Worm (Caenorhabditis elegans) whole organism, L2 larva: ENCODE data around the gene math-14.

Experiments used
- C34F6.9 ChIP-seq: fragments of 150-350 bp; optimal IDR thresholded peaks from 2 replicates; lab custom pipeline; 2014; ENCODE audit warnings: missing biosample characterization, missing genetic modification characterization
- F13H6.1 ChIP-seq: sonication (generic microtip); optimal IDR thresholded peaks from 2 replicates; lab custom pipeline; 2016; ENCODE audit warnings: missing genetic modification characterization, missing compliant biosample characterization
- R02D3.7 ChIP-seq: fragments of 150-350 bp; optimal IDR thresholded peaks from 2 replicates; lab custom pipeline; 2014; ENCODE audit warnings: missing biosample characterization, missing genetic modification characterization
- Y55F3AM.14 ChIP-seq: fragments of 200-800 bp; sonication (Bioruptor generic); optimal IDR thresholded peaks from 2 replicates; lab custom pipeline; 2018; ENCODE audit warnings: mild to moderate bottlenecking, missing genetic modification characterization, missing compliant biosample characterization
- ZK546.5 ChIP-seq: sonication (generic microtip); optimal IDR thresholded peaks from 2 replicates; lab custom pipeline; 2017; ENCODE audit warnings: missing biosample characterization, missing genetic modification characterization
- aly-2 ChIP-seq: fragments of 150-350 bp; optimal IDR thresholded peaks from 2 replicates; lab custom pipeline; 2014; ENCODE audit warnings: missing biosample characterization, missing genetic modification characterization
- ama-1 ChIP-seq: fragments of 150-350 bp; optimal IDR thresholded peaks from 2 replicates; lab custom pipeline; 2018; ENCODE audit warnings: inconsistent platforms
- ceh-16 ChIP-seq: fragments of 150-350 bp; optimal IDR thresholded peaks from 2 replicates; lab custom pipeline; 2014; ENCODE audit warnings: missing biosample characterization, missing genetic modification characterization
- ceh-82 ChIP-seq: fragments of 150-350 bp; optimal IDR thresholded peaks from 2 replicates; lab custom pipeline; 2014; ENCODE audit warnings: missing biosample characterization, missing genetic modification characterization
- crh-2 ChIP-seq: sonication (generic microtip); optimal IDR thresholded peaks from 2 replicates; lab custom pipeline; 2017; ENCODE audit warnings: missing biosample characterization, missing genetic modification characterization
- dmd-4 ChIP-seq: sonication (generic microtip); optimal IDR thresholded peaks from 2 replicates; lab custom pipeline; 2017; ENCODE audit warnings: missing biosample characterization, missing genetic modification characterization
- egl-27 ChIP-seq: sonication (generic microtip); optimal IDR thresholded peaks from 3 replicates; lab custom pipeline; 2017; ENCODE audit warnings: missing biosample characterization, missing genetic modification reagents, missing genetic modification characterization
- elt-1 ChIP-seq: fragments of 150-350 bp; optimal IDR thresholded peaks from 2 replicates; lab custom pipeline; 2014; ENCODE audit warnings: missing biosample characterization, missing genetic modification characterization
- elt-3 ChIP-seq: sonication (generic microtip); optimal IDR thresholded peaks from 2 replicates; lab custom pipeline; 2017; ENCODE audit warnings: missing biosample characterization, missing genetic modification characterization
- fos-1 ChIP-seq: fragments of 150-350 bp; optimal IDR thresholded peaks from 2 replicates; lab custom pipeline; 2014; ENCODE audit warnings: missing biosample characterization, missing genetic modification characterization
- gmeb-1 ChIP-seq: fragments of 150-350 bp; optimal IDR thresholded peaks from 2 replicates; lab custom pipeline; 2014; ENCODE audit warnings: missing biosample characterization, missing genetic modification characterization
- lin-11 ChIP-seq: fragments of 150-350 bp; sonication (generic microtip); optimal IDR thresholded peaks from 2 replicates; lab custom pipeline; 2014; ENCODE audit warnings: missing biosample characterization, missing genetic modification characterization, inconsistent platforms, mixed read lengths
- lin-13 ChIP-seq: fragments of 150-350 bp; optimal IDR thresholded peaks from 2 replicates; lab custom pipeline; 2014; ENCODE audit warnings: missing biosample characterization, missing genetic modification reagents, missing genetic modification characterization
- lin-39 ChIP-seq: fragments of 150-350 bp; optimal IDR thresholded peaks from 2 replicates; lab custom pipeline; 2014; ENCODE audit warnings: missing biosample characterization, missing genetic modification reagents, missing genetic modification characterization
- mbf-1 ChIP-seq: sonication (generic microtip); optimal IDR thresholded peaks from 2 replicates; lab custom pipeline; 2017; ENCODE audit warnings: missing biosample characterization, missing genetic modification characterization
- mdl-1 ChIP-seq, 2 experiments: fragments of 150-350 bp in 1 of 2; sonication (generic microtip) in 1 of 2; optimal IDR thresholded peaks; 2 replicates each; lab custom pipeline; 2017; ENCODE audit warnings: missing biosample characterization in 2 of 2, missing genetic modification characterization in 2 of 2
- nhr-10 ChIP-seq: sonication (generic microtip); optimal IDR thresholded peaks from 2 replicates; lab custom pipeline; 2017; ENCODE audit warnings: missing biosample characterization, missing genetic modification characterization
- nhr-12 ChIP-seq: fragments of 150-350 bp; optimal IDR thresholded peaks from 2 replicates; lab custom pipeline; 2014; ENCODE audit warnings: missing biosample characterization, missing genetic modification characterization
- nhr-129 ChIP-seq: fragments of 150-350 bp; optimal IDR thresholded peaks from 2 replicates; lab custom pipeline; 2014; ENCODE audit warnings: missing biosample characterization, missing genetic modification characterization
- nhr-21 ChIP-seq: fragments of 150-350 bp; optimal IDR thresholded peaks from 2 replicates; lab custom pipeline; 2014; ENCODE audit warnings: missing biosample characterization, missing genetic modification characterization
- nhr-237 ChIP-seq: fragments of 150-350 bp; optimal IDR thresholded peaks from 2 replicates; lab custom pipeline; 2014; ENCODE audit warnings: missing biosample characterization, missing genetic modification characterization
- nhr-6 ChIP-seq: fragments of 150-350 bp; optimal IDR thresholded peaks from 2 replicates; lab custom pipeline; 2014; ENCODE audit warnings: missing biosample characterization, missing genetic modification characterization
- peb-1 ChIP-seq: fragments of 150-350 bp; optimal IDR thresholded peaks from 2 replicates; lab custom pipeline; 2014; ENCODE audit warnings: missing biosample characterization, missing genetic modification characterization
- skn-1 ChIP-seq: sonication (generic microtip); optimal IDR thresholded peaks from 2 replicates; lab custom pipeline; 2017; ENCODE audit warnings: missing biosample characterization, missing genetic modification characterization
- sma-3 ChIP-seq: sonication (generic microtip); optimal IDR thresholded peaks from 2 replicates; lab custom pipeline; 2016; ENCODE audit warnings: missing genetic modification reagents, missing genetic modification characterization, missing compliant biosample characterization
- sma-9 ChIP-seq, 2 experiments: fragments of 150-350 bp in 1 of 2; sonication (generic microtip) in 1 of 2; optimal IDR thresholded peaks; 2 replicates each; lab custom pipeline; 2014 to 2016; ENCODE audit warnings: missing genetic modification characterization in 2 of 2, mild to moderate bottlenecking in 1 of 2, missing biosample characterization in 1 of 2, missing compliant biosample characterization in 1 of 2, missing genetic modification reagents in 1 of 2, moderate library complexity in 1 of 2
- unc-39 ChIP-seq: fragments of 150-350 bp; optimal IDR thresholded peaks from 2 replicates; lab custom pipeline; 2014; ENCODE audit warnings: missing biosample characterization, missing genetic modification characterization
- unc-62 ChIP-seq: fragments of 150-350 bp; optimal IDR thresholded peaks from 2 replicates; lab custom pipeline; 2014; ENCODE audit warnings: missing biosample characterization, missing genetic modification reagents, missing genetic modification characterization
- ztf-11 ChIP-seq: sonication (generic microtip); optimal IDR thresholded peaks from 2 replicates; lab custom pipeline; 2017; ENCODE audit warnings: missing biosample characterization, missing genetic modification characterization
- ztf-4 ChIP-seq: fragments of 150-350 bp; optimal IDR thresholded peaks from 2 replicates; lab custom pipeline; 2014; ENCODE audit warnings: missing biosample characterization, missing genetic modification characterization

The math-14 gene

DNA sequence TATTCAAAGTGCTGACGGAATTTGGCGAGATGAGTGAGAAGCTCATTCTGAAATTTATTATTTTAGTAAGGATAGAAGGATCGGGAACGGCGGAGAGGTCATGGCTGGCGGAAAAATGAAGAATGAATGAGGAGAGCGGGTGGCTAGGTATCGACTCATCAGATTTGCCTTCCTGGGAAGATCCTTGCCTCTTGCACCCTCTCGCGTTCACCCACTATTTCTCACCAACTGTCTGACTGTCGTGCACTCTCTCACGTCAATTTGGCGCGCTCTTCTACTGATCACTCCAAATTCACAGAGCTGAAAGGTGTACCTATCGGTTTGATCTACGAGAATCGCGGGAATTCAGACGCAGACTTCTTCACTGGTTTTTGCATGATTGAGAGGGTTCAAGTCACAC, 21.1 kb upstream of the math-14 start, which contains the start of gene fbxb-97:
TSS of gene fbxb-97 (minus strand) at position 53 of the 400 bp plus-strand sequence.
- TF ChIP-seq C34F6.9 (tag; lab: Kevin White, UChicago) (no peak), nhr-12 (tag; lab: Kevin White, UChicago) (no peak), ceh-82 (tag; lab: Kevin White, UChicago) (no peak)

DNA sequence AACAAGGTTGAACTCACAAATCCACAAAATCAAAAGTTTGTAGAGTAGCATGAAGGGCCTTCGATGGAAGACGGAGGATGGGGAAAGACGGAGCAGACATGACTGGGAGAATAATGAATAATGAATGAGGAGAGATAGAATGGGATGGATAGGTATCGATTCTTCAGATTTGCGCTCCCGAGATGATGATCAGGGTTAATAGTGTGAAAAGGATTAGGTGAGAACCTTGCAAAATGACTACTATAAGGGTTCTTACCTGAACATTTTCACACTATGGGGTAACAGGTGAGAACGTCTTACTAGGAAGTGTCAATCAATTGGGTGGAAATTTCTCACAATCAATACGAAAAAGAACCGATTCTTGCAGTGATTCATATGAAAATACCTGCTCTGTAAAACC, 18.9 kb upstream of the math-14 start, which contains the start of gene fbxb-96:
TSS of gene fbxb-96 (minus strand) at position 101 of the 400 bp plus-strand sequence.
- no peak for TF ChIP-seq elt-1 (tag; lab: Kevin White, UChicago)
- no peak for TF ChIP-seq ztf-11 (tag; lab: Kevin White, UChicago)
- no peak for TF ChIP-seq crh-2
- no peak for TF ChIP-seq fos-1 (tag; lab: Kevin White, UChicago)
- no peak for TF ChIP-seq Y55F3AM.14 (GFP tag; lab: Kevin White, UChicago)
- TF ChIP-seq dmd-4 (tag; lab: Kevin White, UChicago), result no peak
- no peak for TF ChIP-seq ZK546.5 (tag; lab: Kevin White, UChicago)
- no peak for TF ChIP-seq R02D3.7 (tag; lab: Kevin White, UChicago)
- TF ChIP-seq F13H6.1 (tag; lab: Kevin White, UChicago), result no peak
- TF ChIP-seq ama-1, result no peak
- no peak for TF ChIP-seq lin-39 (tag; lab: Kevin White, UChicago)
- no peak for TF ChIP-seq peb-1 (tag; lab: Kevin White, UChicago)

DNA sequence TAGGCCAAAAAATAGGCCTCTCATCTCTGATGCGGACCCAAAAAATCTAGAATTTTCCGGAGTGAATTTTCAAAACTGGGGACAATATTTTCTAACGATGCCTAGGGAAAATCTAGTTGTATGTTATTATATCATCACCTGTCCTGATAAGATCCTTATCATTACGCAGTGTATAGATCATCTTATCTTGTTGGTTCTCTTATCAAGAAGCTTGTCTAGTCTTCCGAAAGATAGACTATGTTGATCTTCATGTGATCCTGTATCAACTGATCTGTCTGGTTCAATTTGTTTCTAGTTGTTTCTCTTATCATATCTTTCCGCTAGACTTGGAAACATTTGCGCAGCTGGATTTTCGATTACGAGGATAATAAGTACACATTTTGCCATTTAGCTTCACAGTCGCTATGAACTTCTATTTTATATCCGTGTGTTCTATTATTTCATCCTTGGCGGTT, 18.4 kb upstream of the math-14 start, which contains the start of gene C52E2.3:
TSS of gene C52E2.3 (plus strand) at position 405 of the 455 bp plus-strand sequence.
- no peak for TF ChIP-seq lin-39 (tag; lab: Kevin White, UChicago)
- TF ChIP-seq nhr-6 (tag; lab: Kevin White, UChicago), result no peak
- TF ChIP-seq lin-13 (GFP tag; lab: Kevin White, UChicago), result no peak
- no peak for TF ChIP-seq mbf-1 (tag; lab: Kevin White, UChicago)
- no peak for TF ChIP-seq nhr-10 (tag; lab: Kevin White, UChicago)
- TF ChIP-seq mdl-1 (tag; optimal IDR thresholded peaks at IDR 0.05; lab: Kevin White, UChicago), result no peak
- no peak for TF ChIP-seq crh-2
- TF ChIP-seq unc-62 (GFP tag; lab: Kevin White, UChicago), result no peak
- TF ChIP-seq lin-11 (tag; lab: Kevin White, UChicago), result no peak

DNA sequence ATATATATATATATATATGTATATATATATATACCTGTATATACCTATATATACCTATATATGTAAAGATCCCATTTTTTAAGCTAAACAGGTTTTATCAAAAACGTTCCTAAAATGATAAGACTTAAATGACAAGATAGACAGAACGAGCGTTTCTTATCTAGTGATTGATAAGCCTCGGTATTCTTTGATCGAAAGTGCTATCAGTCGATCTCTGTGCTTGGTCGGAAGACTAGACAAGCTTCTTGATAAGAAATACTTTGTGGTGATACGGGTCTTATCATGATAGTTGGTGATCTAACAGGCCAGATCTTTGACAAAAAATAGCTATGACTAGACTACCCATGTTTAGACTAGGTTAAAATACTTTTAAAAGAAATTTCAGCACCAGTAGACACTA, 17.5 kb upstream of the math-14 start:
- TF ChIP-seq unc-62 (GFP tag; lab: Kevin White, UChicago) (no peak), fos-1 (tag; lab: Kevin White, UChicago) (peak; percentile 97), skn-1 (tag; lab: Kevin White, UChicago) (no peak), sma-9 (GFP tag; optimal IDR thresholded peaks at IDR 0.05; lab: Kevin White, UChicago) (peak; percentile 91), sma-9 (tag; optimal IDR thresholded peaks at IDR 0.05; lab: Kevin White, UChicago) (no peak), nhr-10 (tag; lab: Kevin White, UChicago) (no peak), aly-2 (tag; lab: Kevin White, UChicago) (no peak), nhr-21 (tag; lab: Kevin White, UChicago) (peak; percentile 22), egl-27 (tag; lab: Kevin White, UChicago) (peak; percentile 83), crh-2 (peak; percentile 36), nhr-6 (tag; lab: Kevin White, UChicago) (no peak), F13H6.1 (tag; lab: Kevin White, UChicago) (peak; percentile 32), gmeb-1 (tag; lab: Kevin White, UChicago) (peak; percentile 25), ama-1 (no peak), sma-3 (peak; percentile 57)

DNA sequence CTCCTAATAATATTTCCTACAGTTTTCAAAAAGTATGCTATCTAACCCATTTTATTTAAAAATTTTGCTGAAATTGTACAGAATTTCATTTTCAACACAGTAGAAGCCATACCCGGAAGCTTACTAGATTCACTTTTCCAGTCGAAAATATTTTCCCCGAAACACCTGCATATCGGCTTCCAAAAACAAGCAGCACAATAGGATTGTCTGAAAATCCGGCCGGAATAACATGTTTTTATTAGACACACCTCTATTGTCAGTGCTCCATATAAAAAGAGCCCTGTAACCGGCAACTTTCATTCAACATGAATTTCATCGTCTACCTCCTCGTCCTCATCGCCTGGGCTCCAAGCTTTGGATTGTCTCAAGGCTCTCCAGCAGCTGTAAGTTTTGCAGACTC, 16.7 kb upstream of the math-14 start, which contains the start of gene C52E2.2:
TSS of gene C52E2.2 (plus strand) at position 301 of the 400 bp plus-strand sequence.
- TF ChIP-seq unc-39, result no peak
- no peak for TF ChIP-seq nhr-129 (tag; lab: Kevin White, UChicago)
- no peak for TF ChIP-seq crh-2
- TF ChIP-seq unc-62 (GFP tag; lab: Kevin White, UChicago), result no peak
- no peak for TF ChIP-seq ztf-4 (tag; lab: Kevin White, UChicago)
- TF ChIP-seq nhr-237 (tag; lab: Kevin White, UChicago), result no peak
- TF ChIP-seq elt-3 (tag; lab: Kevin White, UChicago), result no peak
- no peak for TF ChIP-seq aly-2 (tag; lab: Kevin White, UChicago)
- TF ChIP-seq sma-3, result no peak
- no peak for TF ChIP-seq ceh-16
